Fruit fly (Drosophila melanogaster): ENCODE measurements around the gene aay.
A peak's percentile ranks its signal among the peaks of the same experiment; 100 is the strongest.

aay gene

DNA sequence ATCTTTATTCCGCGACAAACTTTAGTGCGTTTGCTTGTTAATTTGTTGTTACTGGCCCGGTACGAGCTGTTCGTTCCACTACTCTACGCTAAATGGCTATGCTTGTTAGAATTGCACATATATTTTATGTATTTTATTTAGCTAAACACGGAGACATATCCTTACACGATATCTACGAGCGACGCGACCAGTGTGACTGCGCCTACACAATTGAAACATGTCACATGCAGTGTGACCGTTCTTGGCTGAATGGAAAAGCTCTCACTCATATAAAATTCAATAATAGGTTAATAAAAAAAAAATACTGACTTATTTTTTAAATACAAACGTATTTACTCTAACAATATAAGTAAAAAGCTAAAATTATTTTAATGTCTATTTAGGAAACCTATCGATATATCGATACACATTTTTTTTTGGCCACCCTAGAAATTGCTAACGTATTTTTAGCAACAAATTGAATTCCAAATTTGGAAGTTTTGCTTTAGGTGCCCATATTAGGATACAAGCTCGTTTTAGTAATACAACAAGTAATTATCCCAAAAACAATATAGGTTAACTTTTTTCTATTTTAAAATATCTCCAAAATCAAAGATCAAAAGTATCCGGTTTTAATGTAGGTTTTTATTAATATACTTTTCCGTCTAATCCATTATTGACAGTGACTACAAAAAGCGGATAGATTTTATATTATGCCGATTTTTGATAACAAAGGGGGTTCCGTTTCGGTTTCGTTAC lies 23.9 kb upstream of the aay start, which contains the start of gene CG4080 (continued):
- TF ChIP-seq Dp (GFP tag; optimal IDR thresholded peaks at IDR 0.05) (peak; percentile 34), vnd (GFP tag; IDR thresholded peaks at IDR 0.05; ENCODE audit: partially characterized antibody) (peak; percentile 76), z (GFP tag; IDR thresholded peaks at IDR 0.05) (no peak), CG3163 (GFP tag; optimal IDR thresholded peaks at IDR 0.05) (no peak), CG1233 (GFP tag; optimal IDR thresholded peaks at IDR 0.05) (no peak), Hsf (GFP tag; optimal IDR thresholded peaks at IDR 0.05) (peak; percentile 28), CG17186 (GFP tag; optimal IDR thresholded peaks at IDR 0.05) (no peak), Bteb2 (GFP tag; optimal IDR thresholded peaks at IDR 0.05) (no peak), luna (GFP tag; optimal IDR thresholded peaks at IDR 0.05) (no peak), H15 (GFP tag; IDR thresholded peaks at IDR 0.05) (no peak), HLH3B (GFP tag; IDR thresholded peaks at IDR 0.05) (no peak), chif (GFP tag; optimal IDR thresholded peaks at IDR 0.05) (peak in 1 of 2 experiments; percentile 34), aop (GFP tag; IDR thresholded peaks at IDR 0.05) (no peak), pnt (GFP tag; optimal IDR thresholded peaks at IDR 0.05) (peak; percentile 9), Nf-YB (GFP tag; optimal IDR thresholded peaks at IDR 0.05) (peak; percentile 23), scrt (GFP tag; optimal IDR thresholded peaks at IDR 0.05) (peak; percentile 46), CG1529 (GFP tag; optimal IDR thresholded peaks at IDR 0.05) (no peak), CG8924 (tag; optimal IDR thresholded peaks at IDR 0.05) (peak; percentile 84), CG7357 (GFP tag; IDR thresholded peaks at IDR 0.05) (no peak), gfzf (GFP tag; optimal IDR thresholded peaks at IDR 0.05) (peak; percentile 90), CG4328 (GFP tag; optimal IDR thresholded peaks at IDR 0.05) (no peak), CG10147 (GFP tag; optimal IDR thresholded peaks at IDR 0.05) (peak; percentile 24), CG2875 (GFP tag; optimal IDR thresholded peaks at IDR 0.05) (no peak), ftz-f1 (GFP tag; optimal IDR thresholded peaks at IDR 0.05) (no peak), Nf-YC (tag; optimal IDR thresholded peaks at IDR 0.05) (peak; percentile 44), Eip74EF (GFP tag; optimal IDR thresholded peaks at IDR 0.05) (no peak), Hr51 (GFP tag; optimal IDR thresholded peaks at IDR 0.05) (no peak), Ada2b (GFP tag; IDR thresholded peaks at IDR 0.05) (no peak), ap (GFP tag; IDR thresholded peaks at IDR 0.05) (no peak), Ravus (GFP tag; IDR thresholded peaks at IDR 0.05) (no peak), br (optimal IDR thresholded peaks at IDR 0.05) (no peak), rib (GFP tag; IDR thresholded peaks at IDR 0.05) (no peak), Hmx (GFP tag; optimal IDR thresholded peaks at IDR 0.05) (peak; percentile 9), D19A (tag; optimal IDR thresholded peaks at IDR 0.05) (no peak), Vsx1 (GFP tag; optimal IDR thresholded peaks at IDR 0.05) (peak; percentile 44), chm (GFP tag; IDR thresholded peaks at IDR 0.05) (peak; percentile 13; the same call in 1 of the 2 replicates), sens-2 (GFP tag; IDR thresholded peaks at IDR 0.05) (no peak), al (GFP tag; IDR thresholded peaks at IDR 0.05) (no peak), pan (optimal IDR thresholded peaks at IDR 0.05) (no peak), pan (GFP tag; optimal IDR thresholded peaks at IDR 0.05 in 1 of 2, IDR thresholded peaks at IDR 0.05 in 1 of 2) (peak in 1 of 2 experiments; percentile 7), CG15601 (tag; optimal IDR thresholded peaks at IDR 0.05) (peak; percentile 57), Usf (GFP tag; optimal IDR thresholded peaks at IDR 0.05) (no peak), CG4707 (GFP tag; optimal IDR thresholded peaks at IDR 0.05) (no peak), Sry-β (GFP tag; optimal IDR thresholded peaks at IDR 0.05) (no peak), CG14050 (GFP tag; IDR thresholded peaks at IDR 0.05) (no peak), D19B (GFP tag; optimal IDR thresholded peaks at IDR 0.05) (no peak), CG11085 (GFP tag; IDR thresholded peaks at IDR 0.05) (no peak), chinmo (GFP tag; IDR thresholded peaks at IDR 0.05; ENCODE audit: partially characterized antibody) (peak; percentile 57; the same call in 1 of the 4 replicates), CG33557 (GFP tag; optimal IDR thresholded peaks at IDR 0.05) (peak; percentile 34), tll (GFP tag; optimal IDR thresholded peaks at IDR 0.05) (no peak)

Data from whole organism, embryonic.